Worm (Caenorhabditis elegans) whole organism, L3 larva: ENCODE results near the gene mob-4.

Experiments used
- R02D3.7 ChIP-seq: fragments of 150-350 bp; optimal IDR thresholded peaks from 2 replicates; lab custom pipeline; 2014; ENCODE audit warnings: missing biosample characterization, missing genetic modification characterization
- ZK546.5 ChIP-seq: sonication (generic microtip); optimal IDR thresholded peaks from 2 replicates; lab custom pipeline; 2017; ENCODE audit warnings: missing biosample characterization, missing genetic modification characterization
- aly-2 ChIP-seq: fragments of 150-350 bp; optimal IDR thresholded peaks from 2 replicates; lab custom pipeline; 2014; ENCODE audit warnings: missing biosample characterization, missing genetic modification characterization
- ama-1 ChIP-seq: fragments of 150-350 bp; optimal IDR thresholded peaks from 2 replicates; lab custom pipeline; 2018
- ceh-16 ChIP-seq: sonication (generic microtip); optimal IDR thresholded peaks from 2 replicates; lab custom pipeline; 2017; ENCODE audit warnings: missing biosample characterization, missing genetic modification characterization
- ceh-28 ChIP-seq: fragments of 150-350 bp; optimal IDR thresholded peaks from 2 replicates; lab custom pipeline; 2014; ENCODE audit warnings: missing biosample characterization, missing genetic modification reagents, missing genetic modification characterization
- ceh-82 ChIP-seq: fragments of 150-350 bp; optimal IDR thresholded peaks from 2 replicates; lab custom pipeline; 2014; ENCODE audit warnings: missing biosample characterization, missing genetic modification characterization
- ceh-9 ChIP-seq: sonication (generic microtip); optimal IDR thresholded peaks from 2 replicates; lab custom pipeline; 2018; ENCODE audit warnings: missing biosample characterization, missing genetic modification characterization
- daf-12 ChIP-seq: fragments of 150-350 bp; optimal IDR thresholded peaks from 2 replicates; lab custom pipeline; 2014; ENCODE audit warnings: missing biosample characterization, missing genetic modification reagents, missing genetic modification characterization
- egl-27 ChIP-seq: sonication (generic microtip); optimal IDR thresholded peaks from 4 replicates; lab custom pipeline; 2017; ENCODE audit warnings: missing biosample characterization, missing genetic modification reagents, missing genetic modification characterization
- egl-5 ChIP-seq: fragments of 150-350 bp; optimal IDR thresholded peaks from 2 replicates; lab custom pipeline; 2017; ENCODE audit warnings: missing biosample characterization, missing genetic modification reagents, missing genetic modification characterization, inconsistent platforms
- elt-1 ChIP-seq: fragments of 150-350 bp; optimal IDR thresholded peaks from 2 replicates; lab custom pipeline; 2014; ENCODE audit warnings: missing biosample characterization, missing genetic modification characterization
- elt-2 ChIP-seq: sonication (generic microtip); optimal IDR thresholded peaks from 2 replicates; lab custom pipeline; 2016; ENCODE audit warnings: missing genetic modification reagents, mild to moderate bottlenecking, missing genetic modification characterization, missing compliant biosample characterization
- elt-3 ChIP-seq, 3 experiments: fragments of 150-350 bp in 1 of 3; sonication (generic microtip) in 2 of 3; optimal IDR thresholded peaks; 2 replicates in 2 of 3; 4 replicates in 1 of 3; lab custom pipeline; 2014 to 2017; ENCODE audit warnings: missing biosample characterization in 3 of 3, missing genetic modification characterization in 3 of 3
- eor-1 ChIP-seq, 2 experiments: fragments of 150-350 bp; optimal IDR thresholded peaks; 2 replicates each; lab custom pipeline; 2014 to 2018; ENCODE audit warnings: missing biosample characterization in 2 of 2, missing genetic modification characterization in 2 of 2
- fkh-10 ChIP-seq: sonication (generic microtip); optimal IDR thresholded peaks from 2 replicates; lab custom pipeline; 2017; ENCODE audit warnings: missing biosample characterization, missing genetic modification reagents, missing genetic modification characterization
- fkh-2 ChIP-seq: fragments of 150-350 bp; optimal IDR thresholded peaks from 2 replicates; lab custom pipeline; 2014; ENCODE audit warnings: missing biosample characterization, missing genetic modification reagents, missing genetic modification characterization
- fos-1 ChIP-seq: fragments of 150-350 bp; optimal IDR thresholded peaks from 2 replicates; lab custom pipeline; 2014; ENCODE audit warnings: missing biosample characterization, missing genetic modification characterization
- hmg-11 ChIP-seq: sonication (generic microtip); optimal IDR thresholded peaks from 2 replicates; lab custom pipeline; 2016; ENCODE audit warnings: missing genetic modification characterization, missing compliant biosample characterization
- jun-1 ChIP-seq: fragments of 150-350 bp; optimal IDR thresholded peaks from 2 replicates; lab custom pipeline; 2014; ENCODE audit warnings: missing biosample characterization, missing genetic modification reagents, missing genetic modification characterization
- lin-15B ChIP-seq: fragments of 150-350 bp; optimal IDR thresholded peaks from 2 replicates; lab custom pipeline; 2014; ENCODE audit warnings: missing biosample characterization, missing genetic modification characterization
- lin-39 ChIP-seq: fragments of 150-350 bp; optimal IDR thresholded peaks from 2 replicates; lab custom pipeline; 2018; ENCODE audit warnings: missing biosample characterization, missing genetic modification reagents, missing genetic modification characterization
- lsy-12 ChIP-seq: sonication (generic microtip); optimal IDR thresholded peaks from 2 replicates; lab custom pipeline; 2016; ENCODE audit warnings: mild to moderate bottlenecking, missing genetic modification characterization, missing compliant biosample characterization
- mdl-1 ChIP-seq: fragments of 150-350 bp; optimal IDR thresholded peaks from 2 replicates; lab custom pipeline; 2014; ENCODE audit warnings: missing biosample characterization, missing genetic modification characterization
- mml-1 ChIP-seq: fragments of 150-350 bp; sonication (generic microtip); optimal IDR thresholded peaks from 3 replicates; lab custom pipeline; 2014; ENCODE audit warnings: missing biosample characterization, missing genetic modification characterization
- nfya-1 ChIP-seq: sonication (generic microtip); optimal IDR thresholded peaks from 2 replicates; lab custom pipeline; 2017; ENCODE audit warnings: missing genetic modification characterization, mild to moderate bottlenecking, missing compliant biosample characterization, antibody characterized with exemption, moderate library complexity; ENCODE audit not compliant: insufficient read depth
- nhr-11 ChIP-seq: fragments of 150-350 bp; optimal IDR thresholded peaks from 2 replicates; lab custom pipeline; 2014; ENCODE audit warnings: missing biosample characterization, missing genetic modification characterization
- nhr-12 ChIP-seq: fragments of 150-350 bp; optimal IDR thresholded peaks from 2 replicates; lab custom pipeline; 2014; ENCODE audit warnings: missing biosample characterization, missing genetic modification characterization
- nhr-23 ChIP-seq: fragments of 150-350 bp; optimal IDR thresholded peaks from 2 replicates; lab custom pipeline; 2014; ENCODE audit warnings: missing biosample characterization, missing genetic modification reagents, missing genetic modification characterization
- nhr-237 ChIP-seq: fragments of 150-350 bp; optimal IDR thresholded peaks from 2 replicates; lab custom pipeline; 2014; ENCODE audit warnings: missing biosample characterization, missing genetic modification characterization
- nhr-25 ChIP-seq: sonication (generic microtip); optimal IDR thresholded peaks from 2 replicates; lab custom pipeline; 2017; ENCODE audit warnings: missing biosample characterization, missing genetic modification characterization
- nhr-28 ChIP-seq: fragments of 150-350 bp; optimal IDR thresholded peaks from 2 replicates; lab custom pipeline; 2014; ENCODE audit warnings: missing biosample characterization, missing genetic modification characterization
- nhr-43 ChIP-seq: sonication (generic microtip); optimal IDR thresholded peaks from 2 replicates; lab custom pipeline; 2016; ENCODE audit warnings: mild to moderate bottlenecking, missing genetic modification characterization, missing compliant biosample characterization; ENCODE audit not compliant: poor library complexity, severe bottlenecking
- nhr-67 ChIP-seq: fragments of 150-350 bp; optimal IDR thresholded peaks from 2 replicates; lab custom pipeline; 2014; ENCODE audit warnings: missing biosample characterization, missing genetic modification characterization
- nhr-76 ChIP-seq: fragments of 150-350 bp; sonication (generic microtip); optimal IDR thresholded peaks from 5 replicates; lab custom pipeline; 2014; ENCODE audit warnings: missing biosample characterization, missing genetic modification characterization
- nhr-77 ChIP-seq: fragments of 150-350 bp; optimal IDR thresholded peaks from 2 replicates; lab custom pipeline; 2014; ENCODE audit warnings: missing biosample characterization, missing genetic modification characterization
- pha-4 ChIP-seq: fragments of 150-350 bp; optimal IDR thresholded peaks from 2 replicates; lab custom pipeline; 2014; ENCODE audit warnings: missing biosample characterization, missing genetic modification reagents, missing genetic modification characterization
- pqm-1 ChIP-seq: fragments of 150-350 bp; optimal IDR thresholded peaks from 2 replicates; lab custom pipeline; 2017; ENCODE audit warnings: missing biosample characterization, missing genetic modification characterization, inconsistent platforms
- sea-2 ChIP-seq: fragments of 150-350 bp; sonication (generic microtip); optimal IDR thresholded peaks from 4 replicates; lab custom pipeline; 2014; ENCODE audit warnings: missing biosample characterization, missing genetic modification reagents, missing genetic modification characterization
- skn-1 ChIP-seq: fragments of 150-350 bp; optimal IDR thresholded peaks from 2 replicates; lab custom pipeline; 2014; ENCODE audit warnings: missing biosample characterization, missing genetic modification characterization
- snpc-4 ChIP-seq: fragments of 150-350 bp; optimal IDR thresholded peaks from 2 replicates; lab custom pipeline; 2014; ENCODE audit warnings: missing biosample characterization, missing genetic modification characterization
- tbx-2 ChIP-seq: sonication (generic microtip); optimal IDR thresholded peaks from 2 replicates; lab custom pipeline; 2016; ENCODE audit warnings: mild to moderate bottlenecking, missing genetic modification characterization, missing compliant biosample characterization
- unc-39 ChIP-seq: sonication (generic microtip); optimal IDR thresholded peaks from 4 replicates; lab custom pipeline; 2017; ENCODE audit warnings: missing biosample characterization, missing genetic modification characterization
- unc-62 ChIP-seq: fragments of 150-350 bp; sonication (generic microtip); optimal IDR thresholded peaks from 4 replicates; lab custom pipeline; 2014; ENCODE audit warnings: missing biosample characterization, missing genetic modification reagents, missing genetic modification characterization
- zag-1 ChIP-seq: fragments of 150-350 bp; optimal IDR thresholded peaks from 2 replicates; lab custom pipeline; 2014; ENCODE audit warnings: missing biosample characterization, missing genetic modification characterization
- ztf-11 ChIP-seq: fragments of 150-350 bp; optimal IDR thresholded peaks from 2 replicates; lab custom pipeline; 2014; ENCODE audit warnings: missing biosample characterization, missing genetic modification characterization
- ztf-4 ChIP-seq: fragments of 150-350 bp; optimal IDR thresholded peaks from 2 replicates; lab custom pipeline; 2014; ENCODE audit warnings: missing biosample characterization, missing genetic modification characterization

Gene mob-4

ce11 chrIII:8227511-8227910, 2.6 kb downstream of the mob-4 start, which contains the start of gene fbxl-1:
Gene fbxl-1 (plus strand): TSS chrIII:8227830.
- TF ChIP-seq eor-1 (tag; optimal IDR thresholded peaks at IDR 0.05; lab: Kevin White, UChicago), result no peak
- TF ChIP-seq nhr-23 (tag; lab: Kevin White, UChicago), result peak; percentile 52
- peak; percentile 74 for TF ChIP-seq lsy-12
- no peak for TF ChIP-seq daf-12
- no peak for TF ChIP-seq zag-1 (tag; lab: Kevin White, UChicago)
- TF ChIP-seq mdl-1 (tag; lab: Kevin White, UChicago), result peak; percentile 59
- TF ChIP-seq nhr-11 (tag; lab: Kevin White, UChicago), result no peak
- TF ChIP-seq fkh-10 (GFP tag; lab: Kevin White, UChicago), result peak; percentile 47
- peak; percentile 26 for TF ChIP-seq nhr-25 (tag; lab: Kevin White, UChicago)
- TF ChIP-seq unc-62 (GFP tag; lab: Kevin White, UChicago), result peak; percentile 38
- TF ChIP-seq egl-5, result peak; percentile 84
- no peak for TF ChIP-seq sea-2 (GFP tag; lab: Kevin White, UChicago)
- TF ChIP-seq egl-27, result no peak
- no peak for TF ChIP-seq skn-1 (tag; lab: Kevin White, UChicago)
- TF ChIP-seq nhr-76, result no peak
- TF ChIP-seq ztf-11, result no peak
- TF ChIP-seq elt-2 (tag; lab: Kevin White, UChicago), result peak; percentile 66
- TF ChIP-seq ZK546.5, result no peak
- TF ChIP-seq aly-2 (tag; lab: Kevin White, UChicago), result no peak
- no peak for TF ChIP-seq elt-3 (tag; optimal IDR thresholded peaks at IDR 0.05; lab: Kevin White, UChicago)
- TF ChIP-seq nhr-28 (tag; lab: Kevin White, UChicago), result no peak
- TF ChIP-seq nhr-67 (tag; lab: Kevin White, UChicago), result no peak
- no peak for TF ChIP-seq unc-39 (tag; lab: Kevin White, UChicago)
- peak; percentile 94 for TF ChIP-seq hmg-11
- no peak for TF ChIP-seq fkh-2 (tag; lab: Kevin White, UChicago)
- TF ChIP-seq snpc-4 (tag; lab: Kevin White, UChicago), result peak; percentile 64
- TF ChIP-seq lin-15B, result peak; percentile 73
- peak; percentile 33 for TF ChIP-seq R02D3.7 (tag; lab: Kevin White, UChicago)
- peak; percentile 92 for TF ChIP-seq nfya-1
- peak; percentile 12 for TF ChIP-seq ztf-4 (tag; lab: Kevin White, UChicago)
- TF ChIP-seq nhr-43 (tag; lab: Kevin White, UChicago), result peak; percentile 63
- no peak for TF ChIP-seq nhr-12 (tag; lab: Kevin White, UChicago)
- no peak for TF ChIP-seq ama-1 (lab: Kevin White, UChicago)
- TF ChIP-seq jun-1 (tag; lab: Kevin White, UChicago), result peak; percentile 93
- peak; percentile 55 for TF ChIP-seq pqm-1
- TF ChIP-seq tbx-2 (tag; lab: Kevin White, UChicago), result peak; percentile 20
- no peak for TF ChIP-seq nhr-237
- TF ChIP-seq nhr-77 (tag; lab: Kevin White, UChicago), result no peak
- peak; percentile 36 for TF ChIP-seq elt-1 (tag; lab: Kevin White, UChicago)
- no peak for TF ChIP-seq fos-1 (tag; lab: Kevin White, UChicago)
- peak; percentile 33 for TF ChIP-seq ceh-28 (tag; lab: Kevin White, UChicago)
- peak; percentile 64 for TF ChIP-seq lin-39 (tag; lab: Kevin White, UChicago)
- TF ChIP-seq pha-4, result peak; percentile 87
- no peak for TF ChIP-seq mml-1 (tag; lab: Kevin White, UChicago)
- TF ChIP-seq ceh-82, result no peak
- TF ChIP-seq ceh-16 (tag; lab: Kevin White, UChicago), result no peak
- no peak for TF ChIP-seq ceh-9 (tag; lab: Kevin White, UChicago)
